Worm (Caenorhabditis elegans): Measurements from ENCODE around the gene gpa-10.

DNA sequence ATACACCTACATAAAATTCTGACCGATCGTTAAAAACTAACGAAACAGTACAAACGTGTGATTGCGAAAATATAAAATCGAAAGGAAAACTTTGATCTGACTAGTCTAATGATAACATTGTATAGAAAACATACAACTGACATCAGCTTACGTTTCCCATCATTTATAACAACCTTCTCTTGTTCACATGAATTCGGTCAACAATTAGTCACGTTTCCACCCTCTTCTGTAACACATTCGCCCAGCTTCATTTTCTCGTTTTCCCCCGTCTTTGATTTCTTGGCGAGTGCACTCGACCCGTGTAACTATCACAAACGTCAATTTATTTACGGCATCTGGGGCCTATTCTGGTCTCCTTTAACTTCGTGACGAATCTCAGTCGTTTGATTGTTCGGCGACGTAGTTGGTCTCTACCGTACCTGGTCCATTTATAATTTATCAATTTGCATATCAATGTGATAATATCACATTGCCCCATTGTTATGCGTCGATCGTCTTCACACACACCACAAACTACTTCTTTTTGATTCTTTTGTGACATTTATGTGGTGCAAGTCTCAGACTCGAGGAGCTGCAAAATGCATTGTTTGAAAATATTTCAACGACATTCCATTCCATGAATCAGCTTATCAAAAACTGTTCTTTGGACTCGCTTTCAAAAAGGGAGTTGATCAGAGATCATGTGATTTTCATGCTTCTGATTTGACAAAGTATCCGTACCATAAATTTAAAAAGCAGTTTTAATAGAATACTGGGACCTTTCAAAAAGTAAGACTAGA is 46.4 kb upstream of the gpa-10 start:
- TF ChIP-seq fkh-10 (GFP tag; optimal IDR thresholded peaks at IDR 0.05) (no peak), T23F11.4 (GFP tag; optimal IDR thresholded peaks at IDR 0.05) (no peak), pha-2 (tag; optimal IDR thresholded peaks at IDR 0.05) (no peak), pros-1 (tag; optimal IDR thresholded peaks at IDR 0.05) (no peak), unc-55 (GFP tag; optimal IDR thresholded peaks at IDR 0.05) (no peak)
